Worm (Caenorhabditis elegans): ENCODE results near the gene penr-1.

Gene penr-1

ce11 chrV:5243036-5243435 lies 26.2 kb upstream of the penr-1 start, which contains the start of gene cest-35.1:
cest-35.1 (minus strand) TSS chrV:5243136.
- TF ChIP-seq snpc-1.1 (tag; optimal IDR thresholded peaks at IDR 0.05; ENCODE audit: insufficient read depth) (no peak), F57A8.1 (GFP tag; optimal IDR thresholded peaks at IDR 0.05) (no peak), aptf-3 (GFP tag; IDR thresholded peaks at IDR 0.05) (no peak), snpc-4 (GFP tag; optimal IDR thresholded peaks at IDR 0.05) (no peak), snpc-4 (tag; optimal IDR thresholded peaks at IDR 0.05) (no peak), ztf-26 (tag; optimal IDR thresholded peaks at IDR 0.05) (no peak), lsl-1 (GFP tag; optimal IDR thresholded peaks at IDR 0.05) (no peak), akir-1 (GFP tag; optimal IDR thresholded peaks at IDR 0.05) (no peak), lin-40 (tag; optimal IDR thresholded peaks at IDR 0.05) (no peak), nhr-179 (tag; optimal IDR thresholded peaks at IDR 0.05) (no peak), chd-7 (tag; optimal IDR thresholded peaks at IDR 0.05) (no peak), nfyb-1 (GFP tag; IDR thresholded peaks at IDR 0.05) (no peak), hlh-26 (GFP tag; conservative IDR thresholded peaks at IDR 0.05) (no peak), ceh-79 (tag; optimal IDR thresholded peaks at IDR 0.05) (no peak), ztf-28 (GFP tag; IDR thresholded peaks at IDR 0.05) (no peak), egl-44 (GFP tag; IDR thresholded peaks at IDR 0.05) (no peak), hlh-12 (tag; optimal IDR thresholded peaks at IDR 0.05) (no peak), ceh-27 (GFP tag; optimal IDR thresholded peaks at IDR 0.05) (no peak)

ce11 chrV:5252016-5252415 lies 17.3 kb upstream of the penr-1 start, which contains the start of gene srt-68:
srt-68 (minus strand) TSS chrV:5252116.
- no peak for TF ChIP-seq die-1 (tag; optimal IDR thresholded peaks at IDR 0.05)
- TF ChIP-seq mel-28 (tag; optimal IDR thresholded peaks at IDR 0.05; ENCODE audit: borderline replicate concordance) = no peak
- TF ChIP-seq F57A8.1 (GFP tag; optimal IDR thresholded peaks at IDR 0.05) = no peak
- no peak for TF ChIP-seq attf-6 (GFP tag; IDR thresholded peaks at IDR 0.05)
- TF ChIP-seq K11D2.4 (GFP tag; IDR thresholded peaks at IDR 0.05) = no peak
- TF ChIP-seq Y79H2A.3 (GFP tag; conservative IDR thresholded peaks at IDR 0.05) = no peak
- TF ChIP-seq zim-3 (tag; optimal IDR thresholded peaks at IDR 0.05) = no peak
- no peak for TF ChIP-seq sptf-2 (GFP tag; optimal IDR thresholded peaks at IDR 0.05)
- no peak for TF ChIP-seq C17E4.6 (GFP tag; IDR thresholded peaks at IDR 0.05)
- no peak for TF ChIP-seq ztf-28 (GFP tag; IDR thresholded peaks at IDR 0.05)
- no peak for TF ChIP-seq F37B4.10 (GFP tag; IDR thresholded peaks at IDR 0.05)
- TF ChIP-seq lin-54 (GFP tag; optimal IDR thresholded peaks at IDR 0.05) = no peak

- TF ChIP-seq snpc-4 (GFP tag; optimal IDR thresholded peaks at IDR 0.05) (no peak), snpc-4 (tag; optimal IDR thresholded peaks at IDR 0.05) (no peak), lsl-1 (GFP tag; optimal IDR thresholded peaks at IDR 0.05) (no peak), hmg-1.2 (GFP tag; IDR thresholded peaks at IDR 0.05) (no peak), unc-62 (GFP tag; optimal IDR thresholded peaks at IDR 0.05) (no peak), madf-8 (GFP tag; conservative IDR thresholded peaks at IDR 0.05) (no peak), dox-1 (GFP tag; IDR thresholded peaks at IDR 0.05) (no peak), snpc-1.1 (tag; optimal IDR thresholded peaks at IDR 0.05; ENCODE audit: insufficient read depth) (no peak)
Observed at ce11 chrV:5257358-5257757, 11.9 kb upstream of the penr-1 start, which contains the start of gene srt-67. srt-67 (minus strand) TSS chrV:5257458.

DNA sequence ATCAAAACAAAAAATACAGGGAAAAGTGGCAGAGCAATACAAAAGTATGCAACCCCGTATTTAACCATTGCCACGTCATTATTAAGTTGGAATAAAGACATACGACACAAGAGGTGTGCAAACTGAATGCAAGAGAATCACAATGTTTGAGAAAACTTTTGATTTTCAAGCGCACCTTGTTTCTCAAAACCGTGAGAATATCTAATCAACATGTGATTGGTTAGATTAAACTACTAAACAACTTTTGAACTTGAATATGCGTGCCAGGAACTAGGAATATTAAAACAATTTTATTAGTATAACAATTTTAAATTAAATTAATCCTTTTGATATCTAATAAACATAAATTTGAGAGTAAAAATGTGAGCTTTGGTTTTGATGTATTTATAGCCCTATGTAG lies 9.8 kb upstream of the penr-1 start, which contains the start of gene srt-70:
Gene srt-70, minus strand, starts transcription at position 101 of the 400 bp plus-strand sequence.
- no peak for TF ChIP-seq ztf-25 (GFP tag; IDR thresholded peaks at IDR 0.05)
- TF ChIP-seq nhr-90 (tag; optimal IDR thresholded peaks at IDR 0.05) = no peak
